Worm (Caenorhabditis elegans) whole organism, L4 larva: ENCODE data around the gene icap-1.

Experiments
- T20F7.1 ChIP-seq: fragments of 200-800 bp; sonication (Bioruptor generic); optimal IDR thresholded peaks from 2 replicates; lab custom pipeline; 2018; ENCODE audit warnings: mild to moderate bottlenecking, missing genetic modification characterization, missing compliant biosample characterization
- ZK546.5 ChIP-seq, 2 experiments: sonication (generic microtip); optimal IDR thresholded peaks; 2 replicates each; lab custom pipeline; 2017; ENCODE audit warnings: missing biosample characterization in 2 of 2, missing genetic modification characterization in 2 of 2
- aly-2 ChIP-seq: sonication (generic microtip); optimal IDR thresholded peaks from 2 replicates; lab custom pipeline; 2018; ENCODE audit warnings: missing biosample characterization, missing genetic modification characterization
- attf-4 ChIP-seq: sonication (generic microtip); optimal IDR thresholded peaks from 3 replicates; lab custom pipeline; 2017; ENCODE audit warnings: missing biosample characterization, missing genetic modification characterization
- ceh-32 ChIP-seq: sonication (generic microtip); optimal IDR thresholded peaks from 2 replicates; lab custom pipeline; 2016; ENCODE audit warnings: mild to moderate bottlenecking, missing genetic modification characterization, missing compliant biosample characterization; ENCODE audit not compliant: poor library complexity
- daf-19 ChIP-seq: fragments of 200-800 bp; sonication (Bioruptor generic); conservative IDR thresholded peaks from 2 replicates; pipeline ENCODE4 v1.3.6; 2022; ENCODE audit warnings: missing genetic modification characterization, missing compliant biosample characterization
- daf-8 ChIP-seq: fragments of 200-800 bp; sonication (Bioruptor generic); IDR thresholded peaks from 2 replicates; pipeline ENCODE4 v1.3.6; 2022; ENCODE audit warnings: missing genetic modification characterization, missing compliant biosample characterization
- dpl-1 ChIP-seq: fragments of 150-350 bp; optimal IDR thresholded peaks from 2 replicates; lab custom pipeline; 2014; ENCODE audit warnings: missing biosample characterization, missing genetic modification reagents, missing genetic modification characterization
- duxl-1 ChIP-seq: sonication (generic microtip); optimal IDR thresholded peaks from 2 replicates; lab custom pipeline; 2016; ENCODE audit warnings: mild to moderate bottlenecking, missing genetic modification characterization, moderate library complexity, missing compliant biosample characterization; ENCODE audit not compliant: poor library complexity
- dve-1 ChIP-seq: sonication (generic microtip); optimal IDR thresholded peaks from 2 replicates; lab custom pipeline; 2017; ENCODE audit warnings: antibody characterized with exemption, mild to moderate bottlenecking, missing genetic modification characterization, missing compliant biosample characterization; ENCODE audit not compliant: insufficient read depth
- egl-27 ChIP-seq: sonication (generic microtip); optimal IDR thresholded peaks from 3 replicates; lab custom pipeline; 2017; ENCODE audit warnings: missing biosample characterization, missing genetic modification reagents, missing genetic modification characterization
- fos-1 ChIP-seq: fragments of 150-350 bp; optimal IDR thresholded peaks from 2 replicates; lab custom pipeline; 2014; ENCODE audit warnings: missing biosample characterization, missing genetic modification characterization
- hlh-30 ChIP-seq: sonication (generic microtip); optimal IDR thresholded peaks from 2 replicates; lab custom pipeline; 2017; ENCODE audit warnings: antibody characterized with exemption, mild to moderate bottlenecking, missing genetic modification characterization, missing compliant biosample characterization; ENCODE audit not compliant: insufficient read depth
- jun-1 ChIP-seq: fragments of 150-350 bp; optimal IDR thresholded peaks from 2 replicates; lab custom pipeline; 2014; ENCODE audit warnings: missing biosample characterization, missing genetic modification reagents, missing genetic modification characterization
- lim-7 ChIP-seq: fragments of 200-800 bp; sonication (Bioruptor generic); IDR thresholded peaks from 2 replicates; pipeline ENCODE4 v1.3.6; 2022; ENCODE audit warnings: missing genetic modification characterization, missing compliant biosample characterization
- lir-3 ChIP-seq: sonication (generic microtip); optimal IDR thresholded peaks from 2 replicates; lab custom pipeline; 2016; ENCODE audit warnings: mild to moderate bottlenecking, missing genetic modification characterization, missing compliant biosample characterization
- madf-9 ChIP-seq: fragments of 200-800 bp; sonication (Bioruptor generic); conservative IDR thresholded peaks from 2 replicates; pipeline ENCODE4 v1.3.6; 2022; ENCODE audit warnings: missing genetic modification reagents, missing genetic modification characterization, missing compliant biosample characterization
- mdl-1 ChIP-seq, 2 experiments: fragments of 150-350 bp in 1 of 2; sonication (generic microtip) in 1 of 2; optimal IDR thresholded peaks; 2 replicates each; lab custom pipeline; 2014 to 2017; ENCODE audit warnings: missing biosample characterization in 2 of 2, missing genetic modification characterization in 2 of 2
- mep-1 ChIP-seq: fragments of 150-350 bp; sonication (generic microtip); optimal IDR thresholded peaks from 3 replicates; lab custom pipeline; 2014; ENCODE audit warnings: missing biosample characterization, missing genetic modification characterization
- mxl-2 ChIP-seq: fragments of 200-800 bp; sonication (Bioruptor generic); conservative IDR thresholded peaks from 2 replicates; pipeline ENCODE4 v1.3.6; 2022; ENCODE audit warnings: missing genetic modification reagents, missing genetic modification characterization, missing compliant biosample characterization
- nhr-11 ChIP-seq: fragments of 150-350 bp; optimal IDR thresholded peaks from 2 replicates; lab custom pipeline; 2014; ENCODE audit warnings: missing biosample characterization, missing genetic modification characterization
- nhr-111 ChIP-seq: fragments of 200-800 bp; sonication (Bioruptor generic); optimal IDR thresholded peaks from 2 replicates; lab custom pipeline; 2018; ENCODE audit warnings: mild to moderate bottlenecking, missing genetic modification characterization, missing compliant biosample characterization
- nhr-237 ChIP-seq: sonication (generic microtip); optimal IDR thresholded peaks from 2 replicates; lab custom pipeline; 2017; ENCODE audit warnings: missing biosample characterization, missing genetic modification characterization
- nhr-6 ChIP-seq: fragments of 150-350 bp; optimal IDR thresholded peaks from 2 replicates; lab custom pipeline; 2014; ENCODE audit warnings: missing biosample characterization, missing genetic modification characterization
- php-3 ChIP-seq: fragments of 200-800 bp; sonication (Bioruptor generic); IDR thresholded peaks from 2 replicates; pipeline ENCODE4 v1.3.6; 2022; ENCODE audit warnings: missing genetic modification reagents, missing genetic modification characterization, missing compliant biosample characterization
- rbr-2 ChIP-seq: sonication (generic microtip); optimal IDR thresholded peaks from 2 replicates; lab custom pipeline; 2016; ENCODE audit warnings: missing genotype, missing genetic modification characterization, missing compliant biosample characterization
- set-16 ChIP-seq: fragments of 200-800 bp; sonication (Bioruptor generic); IDR thresholded peaks from 2 replicates; pipeline ENCODE4 v1.3.6; 2022; ENCODE audit warnings: missing genetic modification reagents, missing genetic modification characterization, missing compliant biosample characterization
- unc-130 ChIP-seq: sonication (generic microtip); optimal IDR thresholded peaks from 2 replicates; lab custom pipeline; 2016; ENCODE audit warnings: missing genetic modification reagents, missing genetic modification characterization, missing compliant biosample characterization
- zfp-2 ChIP-seq: sonication (generic microtip); optimal IDR thresholded peaks from 2 replicates; lab custom pipeline; 2016; ENCODE audit warnings: mild to moderate bottlenecking, missing genetic modification characterization, missing compliant biosample characterization
- zip-11 ChIP-seq: fragments of 200-800 bp; sonication (Bioruptor generic); IDR thresholded peaks from 2 replicates; pipeline ENCODE4 v1.3.6; 2022; ENCODE audit warnings: missing genetic modification characterization, missing compliant biosample characterization
- zip-2 ChIP-seq: fragments of 150-350 bp; optimal IDR thresholded peaks from 2 replicates; lab custom pipeline; 2014; ENCODE audit warnings: missing biosample characterization, missing genetic modification characterization
- ztf-7 ChIP-seq: fragments of 150-350 bp; optimal IDR thresholded peaks from 2 replicates; lab custom pipeline; 2014; ENCODE audit warnings: missing biosample characterization, missing genetic modification characterization

The icap-1 gene

ce11 chrIV:13745409-13745808, 41.4 kb downstream of the icap-1 start, which contains the start of gene C47A4.5:
Gene C47A4.5 (plus strand): TSS chrIV:13745709.
- TF ChIP-seq ztf-7 (tag; lab: Kevin White, UChicago) (no peak), dpl-1 (no peak), attf-4 (tag; lab: Kevin White, UChicago) (no peak), zfp-2 (tag; lab: Kevin White, UChicago) (no peak), duxl-1 (tag; lab: Kevin White, UChicago) (no peak), nhr-6 (tag; lab: Kevin White, UChicago) (no peak), nhr-237 (tag; lab: Kevin White, UChicago) (no peak), daf-8 (GFP tag; lab: Robert Waterston, UW) (no peak), T20F7.1 (no peak), zip-11 (GFP tag; lab: Robert Waterston, UW) (no peak), mdl-1 (tag; optimal IDR thresholded peaks at IDR 0.05; lab: Kevin White, UChicago) (no peak), php-3 (GFP tag; lab: Robert Waterston, UW) (no peak), mep-1 (tag; lab: Kevin White, UChicago) (no peak), madf-9 (GFP tag; lab: Robert Waterston, UW) (no peak), ceh-32 (tag; lab: Kevin White, UChicago) (no peak), nhr-11 (tag; lab: Kevin White, UChicago) (no peak), mxl-2 (GFP tag; lab: Robert Waterston, UW) (no peak), lim-7 (GFP tag; lab: Robert Waterston, UW) (no peak), daf-19 (GFP tag; lab: Robert Waterston, UW) (no peak), unc-130 (GFP tag; lab: Kevin White, UChicago) (no peak)

ce11 chrIV:13742244-13742643, 44.5 kb downstream of the icap-1 start, which contains the start of gene C47A4.3:
Gene C47A4.3 (minus strand): TSS chrIV:13742344.
- no peak for TF ChIP-seq set-16 (GFP tag; lab: Robert Waterston, UW)
- TF ChIP-seq rbr-2 (tag; lab: Kevin White, UChicago), result no peak
- TF ChIP-seq zfp-2 (tag; lab: Kevin White, UChicago), result no peak
- no peak for TF ChIP-seq lir-3 (tag; lab: Kevin White, UChicago)
- no peak for TF ChIP-seq fos-1 (tag; lab: Kevin White, UChicago)
- TF ChIP-seq hlh-30 (tag; lab: Kevin White, UChicago), result no peak
- TF ChIP-seq dve-1 (tag; lab: Kevin White, UChicago), result no peak
- TF ChIP-seq jun-1 (tag; lab: Kevin White, UChicago), result no peak
- TF ChIP-seq ZK546.5 (tag; optimal IDR thresholded peaks at IDR 0.05; lab: Kevin White, UChicago), result no peak
- no peak for TF ChIP-seq aly-2 (tag; lab: Kevin White, UChicago)
- TF ChIP-seq nhr-111 (GFP tag; lab: Kevin White, UChicago), result no peak
- TF ChIP-seq egl-27 (tag; lab: Kevin White, UChicago), result no peak
- no peak for TF ChIP-seq zip-2 (tag; lab: Kevin White, UChicago)
- no peak for TF ChIP-seq ceh-32 (tag; lab: Kevin White, UChicago)
